Fruit fly (Drosophila melanogaster): ENCODE data around the gene lft.
A peak's percentile ranks its signal among the peaks of the same experiment; 100 is the strongest.

Gene lft

dm6 chr2L:10331066-10331847, 33.0 kb upstream of the lft start, which contains the start of the genes Schip1 and Cox10 (continued):
- TF ChIP-seq inv (GFP tag; IDR thresholded peaks at IDR 0.05; ENCODE audit: partially characterized antibody) (no peak), CoRest (tag; optimal IDR thresholded peaks at IDR 0.05) (peak; percentile 56), CG15601 (tag; optimal IDR thresholded peaks at IDR 0.05) (peak; percentile 23), CG17829 (tag; optimal IDR thresholded peaks at IDR 0.05) (peak; percentile 49), gfzf (GFP tag; optimal IDR thresholded peaks at IDR 0.05) (peak; percentile 59), unpg (GFP tag; optimal IDR thresholded peaks at IDR 0.05) (peak; percentile 44), prd (optimal IDR thresholded peaks at IDR 0.05) (no peak), prd (GFP tag; IDR thresholded peaks at IDR 0.05) (no peak), CG34376 (GFP tag; optimal IDR thresholded peaks at IDR 0.05) (no peak), CG12744 (GFP tag; optimal IDR thresholded peaks at IDR 0.05) (no peak), CG10462 (GFP tag; optimal IDR thresholded peaks at IDR 0.05) (no peak), abd-A (tag; optimal IDR thresholded peaks at IDR 0.05) (no peak), nmo (GFP tag; optimal IDR thresholded peaks at IDR 0.05) (peak; percentile 18), Hr3 (GFP tag; optimal IDR thresholded peaks at IDR 0.05) (peak; percentile 2), E2f2 (GFP tag; IDR thresholded peaks at IDR 0.05) (peak; percentile 45; the same call in 1 of the 2 replicates), H15 (GFP tag; IDR thresholded peaks at IDR 0.05) (no peak), Ets97D (GFP tag; optimal IDR thresholded peaks at IDR 0.05) (no peak), pros (GFP tag; optimal IDR thresholded peaks at IDR 0.05) (no peak), CG8388 (GFP tag; optimal IDR thresholded peaks at IDR 0.05) (peak; percentile 27), CG10267 (tag; optimal IDR thresholded peaks at IDR 0.05) (peak; percentile 71), slp2 (GFP tag; optimal IDR thresholded peaks at IDR 0.05) (no peak), CG4617 (GFP tag; optimal IDR thresholded peaks at IDR 0.05; ENCODE audit: borderline replicate concordance) (peak; percentile 18), CG17612 (GFP tag; IDR thresholded peaks at IDR 0.05) (no peak), so (GFP tag; IDR thresholded peaks at IDR 0.05) (no peak), CG11696 (GFP tag; IDR thresholded peaks at IDR 0.05) (no peak), CG13123 (GFP tag; optimal IDR thresholded peaks at IDR 0.05) (no peak), Doc3 (GFP tag; IDR thresholded peaks at IDR 0.05; ENCODE audit: partially characterized antibody) (no peak), CG2712 (tag; optimal IDR thresholded peaks at IDR 0.05) (peak; percentile 40), wdn (GFP tag; IDR thresholded peaks at IDR 0.05) (no peak), sqz (GFP tag; optimal IDR thresholded peaks at IDR 0.05) (no peak), Gug (GFP tag; IDR thresholded peaks at IDR 0.05) (no peak), HmgD (GFP tag; optimal IDR thresholded peaks at IDR 0.05) (no peak), CG18764 (GFP tag; optimal IDR thresholded peaks at IDR 0.05) (no peak), CG7928 (GFP tag; optimal IDR thresholded peaks at IDR 0.05) (no peak), ken (GFP tag; IDR thresholded peaks at IDR 0.05) (no peak), odd (GFP tag; optimal IDR thresholded peaks at IDR 0.05) (no peak), bsh (GFP tag; optimal IDR thresholded peaks at IDR 0.05) (peak in 1 of 2 experiments; percentile 29), PHDP (tag; optimal IDR thresholded peaks at IDR 0.05) (peak; percentile 43), gcm (GFP tag; optimal IDR thresholded peaks at IDR 0.05) (no peak), CG17359 (tag; optimal IDR thresholded peaks at IDR 0.05) (peak; percentile 12), CG1603 (tag; optimal IDR thresholded peaks at IDR 0.05) (peak; percentile 10), sd (tag; optimal IDR thresholded peaks at IDR 0.05) (no peak), E2f1 (GFP tag; IDR thresholded peaks at IDR 0.05) (no peak), Pdp1 (GFP tag; optimal IDR thresholded peaks at IDR 0.05) (peak in 1 of 2 experiments; percentile 99), CG6689 (GFP tag; IDR thresholded peaks at IDR 0.05) (no peak), Nf-YA (GFP tag; IDR thresholded peaks at IDR 0.05) (no peak), nom (GFP tag; optimal IDR thresholded peaks at IDR 0.05) (no peak), Neu2 (GFP tag; optimal IDR thresholded peaks at IDR 0.05; ENCODE audit: borderline replicate concordance) (no peak), gsb-n (tag; optimal IDR thresholded peaks at IDR 0.05) (no peak)

All from whole organism, embryonic.